Fruit fly (Drosophila melanogaster) whole organism: ENCODE data around the gene CG13062.

ENCODE experiments used
- Dll ChIP-seq: fragments of >200 bp; optimal IDR thresholded peaks from 2 replicates; lab custom pipeline; 2017
- EcR ChIP-seq, 2 experiments: fragments of >200 bp; optimal IDR thresholded peaks; 2 replicates each; lab custom pipeline; 2017; ENCODE audit warnings: missing biosample characterization in 2 of 2, missing genetic modification characterization in 2 of 2, missing genetic modification reagents in 2 of 2
- psq ChIP-seq: fragments of >200 bp; optimal IDR thresholded peaks from 2 replicates; lab custom pipeline; 2017

- no peak for TF ChIP-seq psq (lab: Kevin White, UChicago)
- no peak for TF ChIP-seq EcR (GFP tag; optimal IDR thresholded peaks at IDR 0.05; lab: Kevin White, UChicago)
- TF ChIP-seq Dll (lab: Kevin White, UChicago): no peak
These were observed 48.1 kb downstream of the CG13062 start, which contains the start of gene Cpr72Ea for dm6 chr3L:16362119-16362653.
